Worm (Caenorhabditis elegans) whole organism, young adult: Measurements from ENCODE around the gene spp-28.

ENCODE experiments used
- F52B5.7 ChIP-seq: sonication (generic microtip); optimal IDR thresholded peaks from 2 replicates; lab custom pipeline; 2016; ENCODE audit warnings: mild to moderate bottlenecking, missing genetic modification characterization, missing compliant biosample characterization
- K11D2.4 ChIP-seq: fragments of 200-800 bp; sonication (Bioruptor generic); IDR thresholded peaks from 2 replicates; pipeline ENCODE4 v1.3.6; 2022; ENCODE audit warnings: missing genetic modification reagents, missing genetic modification characterization, missing compliant biosample characterization
- ZK185.1 ChIP-seq: sonication (generic microtip); optimal IDR thresholded peaks from 2 replicates; lab custom pipeline; 2016; ENCODE audit warnings: mild to moderate bottlenecking, missing genetic modification characterization, missing compliant biosample characterization; ENCODE audit not compliant: poor library complexity, severe bottlenecking
- egl-44 ChIP-seq: fragments of 200-800 bp; sonication (Bioruptor generic); IDR thresholded peaks from 2 replicates; pipeline ENCODE4 v1.3.6; 2022; ENCODE audit warnings: missing genetic modification reagents, missing genetic modification characterization, missing compliant biosample characterization
- lag-1 ChIP-seq: fragments of 200-800 bp; sonication (Bioruptor generic); IDR thresholded peaks from 2 replicates; pipeline ENCODE4 v1.3.6; 2022; ENCODE audit warnings: missing genetic modification reagents, missing genetic modification characterization, missing compliant biosample characterization
- lin-35 ChIP-seq, 3 experiments: fragments of 150-350 bp in 2 of 3; sonication (generic microtip) in 1 of 3; optimal IDR thresholded peaks; 2 replicates each; lab custom pipeline; 2014 to 2018; ENCODE audit warnings: missing biosample characterization in 3 of 3, missing genetic modification characterization in 3 of 3, missing genetic modification reagents in 3 of 3
- nfya-1 ChIP-seq: sonication (generic microtip); optimal IDR thresholded peaks from 2 replicates; lab custom pipeline; 2017; ENCODE audit warnings: antibody characterized with exemption, missing compliant biosample characterization, missing genetic modification characterization, borderline replicate concordance; ENCODE audit not compliant: insufficient read depth
- nhr-80 ChIP-seq: sonication (generic microtip); optimal IDR thresholded peaks from 2 replicates; lab custom pipeline; 2016; ENCODE audit warnings: missing genetic modification characterization, missing compliant biosample characterization
- pha-4 ChIP-seq: fragments of 150-350 bp; sonication (generic microtip); optimal IDR thresholded peaks from 2 replicates; lab custom pipeline; 2014; ENCODE audit warnings: missing biosample characterization, missing genetic modification reagents, missing genetic modification characterization

- TF ChIP-seq K11D2.4: no peak
- no peak for TF ChIP-seq lin-35 (GFP tag; optimal IDR thresholded peaks at IDR 0.05; lab: Kevin White, UChicago)
- no peak for TF ChIP-seq nhr-80
- no peak for TF ChIP-seq F52B5.7 (tag; lab: Kevin White, UChicago)
- no peak for TF ChIP-seq egl-44
- no peak for TF ChIP-seq pha-4 (tag; lab: Kevin White, UChicago)
- no peak for TF ChIP-seq nfya-1 (tag; lab: Kevin White, UChicago)
- TF ChIP-seq ZK185.1 (tag; lab: Kevin White, UChicago): no peak
- TF ChIP-seq lag-1 (GFP tag; lab: Robert Waterston, UW): no peak
Measured at ce11 chrIII:4157298-4157697, 32.8 kb downstream of the spp-28 start, which contains the start of gene C16C10.9.
